Worm (Caenorhabditis elegans) whole organism, midembryonic: ENCODE measurements around the gene cwc-15.

ENCODE experiments used
- flt-1 ChIP-seq: fragments of 200-800 bp; sonication (Bioruptor generic); IDR thresholded peaks from 2 replicates; pipeline ENCODE4 v1.3.6; 2022; ENCODE audit warnings: missing genetic modification characterization, missing compliant biosample characterization
- med-1 ChIP-seq: sonication (generic microtip); optimal IDR thresholded peaks from 2 replicates; lab custom pipeline; 2017; ENCODE audit warnings: missing genetic modification characterization, mild to moderate bottlenecking, missing compliant biosample characterization, antibody characterized with exemption, missing genetic modification reagents; ENCODE audit not compliant: insufficient read depth
- ref-1 ChIP-seq: fragments of 200-800 bp; sonication (Bioruptor generic); conservative IDR thresholded peaks from 2 replicates; pipeline ENCODE4 v1.3.6; 2022; ENCODE audit warnings: missing genetic modification reagents, missing genetic modification characterization, missing compliant biosample characterization
- tab-1 ChIP-seq: fragments of 200-800 bp; sonication (Bioruptor generic); IDR thresholded peaks from 2 replicates; pipeline ENCODE4 v1.3.6; 2022; ENCODE audit warnings: missing genetic modification characterization, missing compliant biosample characterization
- ztf-23 ChIP-seq: fragments of 200-800 bp; sonication (Bioruptor generic); IDR thresholded peaks from 2 replicates; pipeline ENCODE4 v1.3.6; 2022; ENCODE audit warnings: missing genetic modification reagents, missing genetic modification characterization, missing compliant biosample characterization

- TF ChIP-seq flt-1 = no peak
- TF ChIP-seq ztf-23 (GFP tag; lab: Robert Waterston, UW) = no peak
- TF ChIP-seq tab-1 = no peak
- no peak for TF ChIP-seq med-1 (GFP tag; lab: Kevin White, UChicago)
- TF ChIP-seq ref-1 = no peak
Observed at ce11 chrV:15974836-15975235, 48.3 kb upstream of the cwc-15 start, which contains the start of gene sru-22.
